Fruit fly (Drosophila melanogaster) whole organism, embryonic: ENCODE data around the gene cnc.
A peak's percentile ranks its signal among the peaks of the same experiment; 100 is the strongest.

Experiments used
- Bgb ChIP-seq: fragments of 200-800 bp; sonication (Bioruptor generic); IDR thresholded peaks from 2 replicates; pipeline ENCODE4 v1.3.6; 2022; ENCODE audit warnings: missing biosample characterization, missing genetic modification characterization; ENCODE audit not compliant: partially characterized antibody
- Blimp-1 ChIP-seq: fragments of 200-800 bp; sonication (Bioruptor generic); optimal IDR thresholded peaks from 3 replicates; lab custom pipeline; 2018; ENCODE audit warnings: missing biosample characterization, missing genetic modification characterization, mild to moderate bottlenecking, moderate library complexity, missing genetic modification reagents
- CG10321 ChIP-seq: fragments of 200-800 bp; sonication (Bioruptor generic); IDR thresholded peaks from 2 replicates; pipeline ENCODE4 v1.3.6; 2022; ENCODE audit warnings: missing biosample characterization, missing genetic modification characterization
- CG10979 ChIP-seq: fragments of 200-800 bp; sonication (Bioruptor generic); optimal IDR thresholded peaks from 2 replicates; lab custom pipeline; 2018; ENCODE audit warnings: missing biosample characterization, mild to moderate bottlenecking, missing genetic modification characterization, moderate library complexity
- CG11696 ChIP-seq: fragments of 200-800 bp; sonication (Bioruptor generic); IDR thresholded peaks from 2 replicates; pipeline ENCODE4 v1.3.6; 2022; ENCODE audit warnings: missing biosample characterization, missing genetic modification characterization
- CG12942 ChIP-seq: fragments of 200-800 bp; sonication (Bioruptor generic); optimal IDR thresholded peaks from 3 replicates; lab custom pipeline; 2016; ENCODE audit warnings: missing biosample characterization, missing genetic modification characterization
- CG13123 ChIP-seq: fragments of 200-800 bp; sonication (Bioruptor generic); optimal IDR thresholded peaks from 2 replicates; lab custom pipeline; 2016; ENCODE audit warnings: missing biosample characterization, missing genetic modification characterization
- CG14710 ChIP-seq: fragments of 200-800 bp; sonication (Bioruptor generic); optimal IDR thresholded peaks from 3 replicates; lab custom pipeline; 2019; ENCODE audit warnings: missing biosample characterization, mild to moderate bottlenecking, missing genetic modification characterization, moderate library complexity
- CG15514 ChIP-seq: fragments of 200-800 bp; sonication (Bioruptor generic); optimal IDR thresholded peaks from 3 replicates; lab custom pipeline; 2017; ENCODE audit warnings: missing biosample characterization, missing genetic modification characterization, mild to moderate bottlenecking, moderate library complexity, missing genetic modification reagents
- CG17361 ChIP-seq: fragments of 200-800 bp; sonication (Bioruptor generic); IDR thresholded peaks from 3 replicates; pipeline ENCODE4 v1.3.6; 2022; ENCODE audit warnings: missing biosample characterization, missing genetic modification characterization
- CG17385 ChIP-seq: fragments of 200-800 bp; sonication (Bioruptor generic); optimal IDR thresholded peaks from 3 replicates; lab custom pipeline; 2018; ENCODE audit warnings: missing biosample characterization, mild to moderate bottlenecking, missing genetic modification characterization
- CG17802 ChIP-seq: fragments of 200-800 bp; sonication (Bioruptor generic); optimal IDR thresholded peaks from 2 replicates; lab custom pipeline; 2018; ENCODE audit warnings: missing biosample characterization, mild to moderate bottlenecking, missing genetic modification characterization, moderate library complexity
- CG18011 ChIP-seq: fragments of 200-800 bp; sonication (Bioruptor generic); optimal IDR thresholded peaks from 2 replicates; lab custom pipeline; 2017; ENCODE audit warnings: missing biosample characterization, missing genetic modification characterization, mild to moderate bottlenecking, moderate library complexity, missing genotype
- CG18262 ChIP-seq: fragments of 200-800 bp; optimal IDR thresholded peaks from 3 replicates; lab custom pipeline; 2019; ENCODE audit warnings: missing biosample characterization, mild to moderate bottlenecking, missing genetic modification characterization, moderate library complexity
- CG18599 ChIP-seq: fragments of 200-800 bp; sonication (Bioruptor generic); optimal IDR thresholded peaks from 3 replicates; lab custom pipeline; 2017; ENCODE audit warnings: missing biosample characterization, missing genetic modification characterization, mild to moderate bottlenecking, moderate library complexity, missing genetic modification reagents
- CG18619 ChIP-seq: fragments of 200-800 bp; sonication (Bioruptor generic); optimal IDR thresholded peaks from 3 replicates; lab custom pipeline; 2017; ENCODE audit warnings: missing biosample characterization, mild to moderate bottlenecking, missing genetic modification characterization
- CG2120 ChIP-seq: fragments of 200-800 bp; sonication (Bioruptor generic); optimal IDR thresholded peaks from 3 replicates; lab custom pipeline; 2016; ENCODE audit warnings: missing biosample characterization, missing genetic modification characterization
- CG2678 ChIP-seq: fragments of 200-800 bp; sonication (Bioruptor generic); optimal IDR thresholded peaks from 3 replicates; lab custom pipeline; 2019; ENCODE audit warnings: missing biosample characterization, mild to moderate bottlenecking, missing genetic modification characterization, moderate library complexity
- CG30403 ChIP-seq: fragments of 200-800 bp; sonication (Bioruptor generic); optimal IDR thresholded peaks from 3 replicates; lab custom pipeline; 2016; ENCODE audit warnings: missing biosample characterization, missing genetic modification characterization
- CG34376 ChIP-seq: fragments of 200-800 bp; sonication (Bioruptor generic); optimal IDR thresholded peaks from 2 replicates; lab custom pipeline; 2018; ENCODE audit warnings: missing biosample characterization, mild to moderate bottlenecking, missing genetic modification characterization
- CG34422 ChIP-seq: fragments of 200-800 bp; sonication (Bioruptor generic); IDR thresholded peaks from 3 replicates; pipeline ENCODE4 v1.3.6; 2022; ENCODE audit warnings: missing biosample characterization, missing genetic modification characterization
- CG6765 ChIP-seq: fragments of 200-800 bp; sonication (Bioruptor generic); optimal IDR thresholded peaks from 3 replicates; lab custom pipeline; 2017; ENCODE audit warnings: missing biosample characterization, mild to moderate bottlenecking, missing genetic modification characterization
- Drgx ChIP-seq: fragments of 200-800 bp; sonication (Bioruptor generic); IDR thresholded peaks from 2 replicates; pipeline ENCODE4 v1.3.6; 2022; ENCODE audit warnings: missing biosample characterization, missing genetic modification characterization
- Eip74EF ChIP-seq, 2 experiments: fragments of 200-800 bp in 1 of 2; fragments of >200 bp in 1 of 2; sonication (Bioruptor generic) in 1 of 2; optimal IDR thresholded peaks; 2 replicates each; lab custom pipeline; 2017 to 2019; ENCODE audit warnings: missing biosample characterization in 2 of 2, missing genetic modification characterization in 2 of 2, mild to moderate bottlenecking in 1 of 2, moderate library complexity in 1 of 2
- HHEX ChIP-seq: fragments of 200-800 bp; sonication (Bioruptor generic); optimal IDR thresholded peaks from 3 replicates; lab custom pipeline; 2017; ENCODE audit warnings: missing biosample characterization, mild to moderate bottlenecking, missing genetic modification characterization, missing genetic modification reagents
- Hey ChIP-seq: fragments of 200-800 bp; sonication (Bioruptor generic); optimal IDR thresholded peaks from 3 replicates; lab custom pipeline; 2018; ENCODE audit warnings: missing biosample characterization, mild to moderate bottlenecking, missing genetic modification characterization
- Hr78 ChIP-seq, 2 experiments: fragments of 200-800 bp in 1 of 2; fragments of >200 bp in 1 of 2; sonication (Bioruptor generic) in 1 of 2; optimal IDR thresholded peaks; 2 replicates each; lab custom pipeline; 2017 to 2019; ENCODE audit warnings: missing biosample characterization in 2 of 2, missing genetic modification characterization in 2 of 2, mild to moderate bottlenecking in 1 of 2, moderate library complexity in 1 of 2
- Lim3 ChIP-seq: fragments of 200-800 bp; sonication (Bioruptor generic); IDR thresholded peaks from 2 replicates; pipeline ENCODE4 v1.3.6; 2022; ENCODE audit warnings: missing biosample characterization, missing genetic modification characterization
- MTF-1 ChIP-seq: fragments of 200-800 bp; sonication (Bioruptor generic); optimal IDR thresholded peaks from 2 replicates; lab custom pipeline; 2018; ENCODE audit warnings: missing biosample characterization, mild to moderate bottlenecking, missing genetic modification characterization, borderline replicate concordance
- Med ChIP-seq: fragments of 200-800 bp; sonication (Bioruptor generic); peaks from one replicate; lab custom pipeline; 2016; ENCODE audit warnings: missing biosample characterization, missing genetic modification characterization, mild to moderate bottlenecking, inconsistent platforms, moderate library complexity
- Rfx ChIP-seq: fragments of 200-800 bp; sonication (Bioruptor generic); IDR thresholded peaks from 2 replicates; pipeline ENCODE4 v1.3.6; 2022; ENCODE audit warnings: missing biosample characterization, missing genetic modification characterization
- Sry-β ChIP-seq: fragments of 200-800 bp; sonication (Bioruptor generic); optimal IDR thresholded peaks from 2 replicates; lab custom pipeline; 2018; ENCODE audit warnings: missing biosample characterization, mild to moderate bottlenecking, missing genetic modification characterization, moderate library complexity
- Trl ChIP-seq, 3 experiments: fragments of >200 bp in 2 of 3; fragments of 200-800 bp in 1 of 3; sonication (Bioruptor generic) in 1 of 3; optimal IDR thresholded peaks; 2 replicates in 1 of 3; 3 replicates in 2 of 3; lab custom pipeline; 2016 to 2017; ENCODE audit warnings: missing biosample characterization in 1 of 3, missing genetic modification characterization in 1 of 3
- Vsx1 ChIP-seq: fragments of 200-800 bp; sonication (Bioruptor generic); optimal IDR thresholded peaks from 2 replicates; lab custom pipeline; 2017; ENCODE audit warnings: missing biosample characterization, mild to moderate bottlenecking, missing genetic modification characterization, missing genetic modification reagents
- crol ChIP-seq: fragments of 200-800 bp; sonication (Bioruptor generic); IDR thresholded peaks from 2 replicates; pipeline ENCODE4 v1.3.6; 2022; ENCODE audit warnings: missing biosample characterization, missing genetic modification characterization
- dmrt11E ChIP-seq: fragments of 200-800 bp; sonication (Bioruptor generic); optimal IDR thresholded peaks from 3 replicates; lab custom pipeline; 2018; ENCODE audit warnings: missing biosample characterization, mild to moderate bottlenecking, missing genetic modification characterization, moderate library complexity
- esg ChIP-seq: fragments of 200-800 bp; sonication (Bioruptor generic); conservative IDR thresholded peaks from 2 replicates; pipeline ENCODE4 v1.3.6; 2022; ENCODE audit warnings: missing biosample characterization, missing genetic modification characterization
- eve ChIP-seq, 2 experiments: fragments of >200 bp; optimal IDR thresholded peaks; 2 replicates each; lab custom pipeline; 2017; ENCODE audit warnings: missing biosample characterization in 2 of 2, missing genetic modification characterization in 2 of 2
- exex ChIP-seq: fragments of 200-800 bp; sonication (Bioruptor generic); optimal IDR thresholded peaks from 4 replicates; lab custom pipeline; 2018; ENCODE audit warnings: missing biosample characterization, mild to moderate bottlenecking, missing genetic modification characterization, moderate library complexity
- ham ChIP-seq: fragments of 200-800 bp; sonication (Bioruptor generic); IDR thresholded peaks from 2 replicates; pipeline ENCODE4 v1.3.6; 2022; ENCODE audit warnings: missing biosample characterization, missing genetic modification characterization
- lab ChIP-seq: fragments of 200-800 bp; sonication (Bioruptor generic); optimal IDR thresholded peaks from 3 replicates; lab custom pipeline; 2017; ENCODE audit warnings: missing biosample characterization, missing genetic modification characterization, mild to moderate bottlenecking, moderate library complexity, missing genetic modification reagents
- maf-S ChIP-seq: fragments of 200-800 bp; sonication (Bioruptor generic); optimal IDR thresholded peaks from 2 replicates; lab custom pipeline; 2016; ENCODE audit warnings: missing biosample characterization, missing genetic modification characterization
- pnt ChIP-seq: fragments of 200-800 bp; sonication (Bioruptor generic); optimal IDR thresholded peaks from 3 replicates; lab custom pipeline; 2016; ENCODE audit warnings: missing biosample characterization, missing genetic modification characterization
- sens ChIP-seq: fragments of 200-800 bp; sonication (Bioruptor generic); peaks from one replicate; lab custom pipeline; 2016; ENCODE audit warnings: missing biosample characterization, missing genetic modification characterization
- seq ChIP-seq: fragments of 200-800 bp; sonication (Bioruptor generic); IDR thresholded peaks from 2 replicates; pipeline ENCODE4 v1.3.6; 2022; ENCODE audit warnings: missing biosample characterization, missing genetic modification characterization
- sqz ChIP-seq: fragments of 200-800 bp; sonication (Bioruptor generic); optimal IDR thresholded peaks from 3 replicates; lab custom pipeline; 2018; ENCODE audit warnings: missing biosample characterization, mild to moderate bottlenecking, missing genetic modification characterization
- stc ChIP-seq: fragments of 200-800 bp; sonication (Bioruptor generic); IDR thresholded peaks from 2 replicates; pipeline ENCODE4 v1.3.6; 2022; ENCODE audit warnings: missing biosample characterization, missing genetic modification characterization
- sug ChIP-seq: fragments of 200-800 bp; optimal IDR thresholded peaks from 2 replicates; lab custom pipeline; 2019; ENCODE audit warnings: missing biosample characterization, mild to moderate bottlenecking, missing genetic modification characterization, moderate library complexity

The cnc gene

DNA sequence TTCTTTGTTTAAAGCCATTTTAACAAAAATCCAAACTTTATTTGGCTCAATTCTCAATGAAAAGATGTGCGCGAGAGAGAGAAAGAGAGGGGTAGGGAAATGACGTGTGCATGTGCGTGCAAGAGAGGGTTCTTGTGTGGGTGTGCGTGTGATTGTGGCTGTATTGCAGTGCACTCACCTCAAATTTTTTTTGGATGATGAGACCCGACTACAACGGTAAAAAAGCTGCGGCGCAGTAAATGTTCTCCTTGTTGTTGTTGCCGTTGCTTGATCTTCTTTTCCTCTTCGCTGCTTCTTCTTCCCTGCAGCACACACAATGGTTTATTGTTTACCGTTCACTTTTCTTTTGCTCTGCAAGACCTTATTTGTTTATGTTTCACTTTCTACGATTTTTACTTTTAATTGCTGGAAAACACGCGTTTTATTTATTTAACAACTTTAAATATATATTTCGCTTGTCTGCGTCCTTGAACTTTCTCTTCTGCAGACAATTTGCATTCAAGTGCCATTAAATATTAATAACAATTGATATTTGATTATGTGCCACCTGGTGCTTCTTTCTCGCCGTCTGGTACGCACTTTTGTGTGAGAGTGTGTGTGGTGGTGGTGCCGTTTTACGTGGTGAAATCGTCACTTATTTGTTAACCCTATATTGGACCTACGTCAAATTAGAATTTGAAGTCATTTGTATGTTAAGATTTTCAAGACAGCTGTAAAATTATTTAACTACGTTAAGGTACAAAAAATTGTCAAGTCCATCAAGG lies 6.1 kb downstream of the cnc start (continued):
- TF ChIP-seq Bgb (GFP tag; lab: Robert Waterston, UW) (0 out of 2 replicates have a peak, but pooled peaks have one; percentile 14), CG17385 (peak; percentile 74), dmrt11E (tag; lab: Kevin White, UChicago) (no peak), CG6765 (GFP tag; lab: Kevin White, UChicago) (no peak), stc (GFP tag; lab: Robert Waterston, UW) (no peak), Sry-β (GFP tag; lab: Kevin White, UChicago) (no peak), CG18599 (GFP tag; lab: Kevin White, UChicago) (peak; percentile 8), CG13123 (GFP tag; lab: Kevin White, UChicago) (no peak), esg (no peak), Rfx (peak; percentile 21; the same call in 1 of the 2 replicates), Trl (optimal IDR thresholded peaks at IDR 0.05; lab: Kevin White, UChicago) (peak; percentile 44 to 65), Trl (GFP tag; optimal IDR thresholded peaks at IDR 0.05; lab: Kevin White, UChicago) (no peak), sqz (GFP tag; lab: Kevin White, UChicago) (peak; percentile 89), CG10979 (tag; lab: Kevin White, UChicago) (no peak), Hr78 (GFP tag; optimal IDR thresholded peaks at IDR 0.05; lab: Kevin White, UChicago) (no peak), CG12942 (GFP tag; lab: Kevin White, UChicago) (no peak), Blimp-1 (GFP tag; lab: Kevin White, UChicago) (peak; percentile 93), maf-S (GFP tag; lab: Kevin White, UChicago) (no peak), CG18011 (no peak), ham (GFP tag; lab: Robert Waterston, UW) (no peak), Drgx (GFP tag; lab: Robert Waterston, UW) (0 out of 2 replicates have a peak, but pooled peaks have one; percentile 33), HHEX (GFP tag; lab: Kevin White, UChicago) (no peak), CG10321 (GFP tag; lab: Robert Waterston, UW) (no peak), sens (GFP tag; lab: Kevin White, UChicago) (peak; percentile 67), CG2678 (tag; lab: Kevin White, UChicago) (peak; percentile 32), CG34422 (no peak), CG18262 (tag; lab: Kevin White, UChicago) (no peak), MTF-1 (no peak), crol (GFP tag; lab: Robert Waterston, UW) (peak; percentile 55), CG14710 (tag; lab: Kevin White, UChicago) (peak; percentile 2), CG30403 (GFP tag; lab: Kevin White, UChicago) (no peak), Med (GFP tag; lab: Kevin White, UChicago) (peak; percentile 76), lab (GFP tag; lab: Kevin White, UChicago) (peak; percentile 69), Lim3 (no peak), CG2120 (GFP tag; lab: Kevin White, UChicago) (peak; percentile 52), Vsx1 (GFP tag; lab: Kevin White, UChicago) (no peak), CG15514 (GFP tag; lab: Kevin White, UChicago) (peak; percentile 17)
- TF ChIP-seq, all 482 proteins: peak for 32

DNA sequence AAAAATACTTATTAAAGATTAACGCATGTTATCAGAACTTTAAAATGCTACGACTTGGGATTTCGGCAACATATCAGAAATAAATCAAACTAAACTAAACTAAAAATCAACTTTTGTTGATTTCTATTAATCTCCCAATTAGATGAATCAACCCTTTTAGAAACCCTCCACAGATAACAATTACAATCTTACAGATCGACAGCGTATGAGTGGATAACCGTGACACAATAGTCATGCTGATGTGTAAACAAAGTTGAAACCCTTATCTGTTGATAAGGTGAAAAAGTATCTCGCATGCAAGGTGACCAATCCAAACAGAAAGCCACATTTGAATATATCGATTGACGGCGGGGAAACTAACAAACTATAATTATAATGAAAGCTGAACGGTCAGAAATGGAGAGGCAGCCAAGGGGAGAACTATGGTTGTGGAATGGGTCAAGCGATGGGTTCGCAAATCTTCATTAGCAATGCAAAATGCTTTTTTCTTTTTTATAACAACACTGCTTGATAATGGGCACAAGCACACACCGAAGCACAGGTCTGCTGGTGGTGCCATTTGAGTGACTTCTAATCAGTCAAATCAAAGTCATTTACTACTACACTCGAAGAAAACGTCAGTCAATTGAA lies 9.3 kb downstream of the cnc start:
- no peak for TF ChIP-seq pnt (GFP tag; lab: Kevin White, UChicago)
- no peak for TF ChIP-seq CG18619 (GFP tag; lab: Kevin White, UChicago)
- no peak for TF ChIP-seq eve (GFP tag; optimal IDR thresholded peaks at IDR 0.05; lab: Kevin White, UChicago)
- no peak for TF ChIP-seq Eip74EF (GFP tag; optimal IDR thresholded peaks at IDR 0.05; lab: Kevin White, UChicago)
- TF ChIP-seq sug, result peak; percentile 65
- TF ChIP-seq CG34376 (GFP tag; lab: Kevin White, UChicago), result peak; percentile 24
- TF ChIP-seq CG17361 (GFP tag; lab: Robert Waterston, UW), result no peak
- no peak for TF ChIP-seq Hey (tag; lab: Kevin White, UChicago)
- no peak for TF ChIP-seq CG11696 (GFP tag; lab: Robert Waterston, UW)
- TF ChIP-seq exex (tag; lab: Kevin White, UChicago), result peak; percentile 91
- no peak for TF ChIP-seq CG17802 (tag; lab: Kevin White, UChicago)
- TF ChIP-seq seq (GFP tag; lab: Robert Waterston, UW), result no peak
